Fruit fly (Drosophila melanogaster) whole organism, wandering third instar larva: ENCODE measurements around the gene ATPsynE.
A peak's percentile ranks its signal among the peaks of the same experiment; 100 is the strongest.

Source experiments
- Dif ChIP-seq: fragments of 200-275, 200-300 bp; sonication (Bioruptor generic); optimal IDR thresholded peaks from 2 replicates; lab custom pipeline; 2018; ENCODE audit warnings: missing biosample characterization, missing genetic modification characterization; ENCODE audit not compliant: partially characterized antibody
- Hr83 ChIP-seq: fragments of 200-300 bp; sonication (Bioruptor generic); optimal IDR thresholded peaks from 2 replicates; lab custom pipeline; 2016; ENCODE audit warnings: missing biosample characterization, mild to moderate bottlenecking, missing genetic modification characterization, moderate library complexity; ENCODE audit not compliant: poor library complexity, severe bottlenecking
- Myc ChIP-seq: fragments of >200 bp; optimal IDR thresholded peaks from 2 replicates; lab custom pipeline; 2017
- OdsH ChIP-seq: fragments of 200-800 bp; sonication (Bioruptor generic); optimal IDR thresholded peaks from 2 replicates; lab custom pipeline; 2016; ENCODE audit warnings: missing biosample characterization, mild to moderate bottlenecking, missing genetic modification characterization
- dsf ChIP-seq: sonication (Bioruptor generic); optimal IDR thresholded peaks from 2 replicates; lab custom pipeline; 2016; ENCODE audit warnings: missing biosample characterization, missing genetic modification characterization, borderline replicate concordance
- jim ChIP-seq: fragments of 175-275, 200-325 bp; sonication (Bioruptor generic); optimal IDR thresholded peaks from 2 replicates; lab custom pipeline; 2016; ENCODE audit warnings: missing biosample characterization, mild to moderate bottlenecking, missing genetic modification characterization
- pan ChIP-seq: fragments of >200 bp; optimal IDR thresholded peaks from 2 replicates; lab custom pipeline; 2017

dm6 chr3R:14277894-14278522 is 48.7 kb upstream of the ATPsynE start:
- no peak for TF ChIP-seq Hr83 (GFP tag; lab: Kevin White, UChicago)
- no peak for TF ChIP-seq pan (lab: Kevin White, UChicago)
- TF ChIP-seq OdsH (GFP tag; lab: Kevin White, UChicago): peak; percentile 95
- TF ChIP-seq dsf: peak; percentile 74
- no peak for TF ChIP-seq Myc (lab: Kevin White, UChicago)
- TF ChIP-seq jim (GFP tag; lab: Kevin White, UChicago): no peak
- TF ChIP-seq Dif: no peak
